Fruit fly (Drosophila melanogaster) whole organism, prepupa: ENCODE results near the gene bor.

ENCODE experiments used
- CG11902 ChIP-seq: fragments of 200-800 bp; sonication (Bioruptor generic); optimal IDR thresholded peaks from 3 replicates; lab custom pipeline; 2016; ENCODE audit warnings: missing biosample characterization, missing genetic modification characterization
- CG16779 ChIP-seq: fragments of 200-800 bp; sonication (Bioruptor generic); optimal IDR thresholded peaks from 3 replicates; lab custom pipeline; 2017; ENCODE audit warnings: missing biosample characterization, mild to moderate bottlenecking, missing genetic modification characterization
- CG31627 ChIP-seq: fragments of 200-800 bp; sonication (Bioruptor generic); optimal IDR thresholded peaks from 3 replicates; lab custom pipeline; 2016; ENCODE audit warnings: missing biosample characterization, missing genetic modification characterization
- CG34406 ChIP-seq: fragments of 200-800 bp; sonication (Bioruptor generic); optimal IDR thresholded peaks from 3 replicates; lab custom pipeline; 2016; ENCODE audit warnings: missing biosample characterization, missing genetic modification characterization
- CG4318 ChIP-seq: fragments of 200-800 bp; sonication (Bioruptor generic); optimal IDR thresholded peaks from 3 replicates; lab custom pipeline; 2017; ENCODE audit warnings: missing biosample characterization, mild to moderate bottlenecking, missing genetic modification characterization
- Ets21C ChIP-seq: fragments of 200-800 bp; sonication (Bioruptor generic); optimal IDR thresholded peaks from 3 replicates; lab custom pipeline; 2016; ENCODE audit warnings: missing biosample characterization, missing genetic modification characterization
- Ets96B ChIP-seq: fragments of 200-800 bp; optimal IDR thresholded peaks from 2 replicates; lab custom pipeline; 2019; ENCODE audit warnings: missing biosample characterization, mild to moderate bottlenecking, missing genetic modification characterization, moderate library complexity
- Hr39 ChIP-seq: fragments of 200-800 bp; sonication (Bioruptor generic); optimal IDR thresholded peaks from 2 replicates; lab custom pipeline; 2016; ENCODE audit warnings: missing biosample characterization, missing genetic modification characterization
- Sox102F ChIP-seq: fragments of 200-800 bp; sonication (Bioruptor generic); optimal IDR thresholded peaks from 2 replicates; lab custom pipeline; 2016; ENCODE audit warnings: missing biosample characterization, mild to moderate bottlenecking, missing genetic modification characterization
- achi ChIP-seq: fragments of 200-800 bp; sonication (Bioruptor generic); optimal IDR thresholded peaks from 3 replicates; lab custom pipeline; 2016; ENCODE audit warnings: missing biosample characterization, missing genetic modification characterization
- spab ChIP-seq: fragments of 200-800 bp; sonication (Bioruptor generic); optimal IDR thresholded peaks from 2 replicates; lab custom pipeline; 2017; ENCODE audit warnings: missing biosample characterization, mild to moderate bottlenecking, missing genetic modification characterization, missing genetic modification reagents
- vri ChIP-seq: fragments of 200-800 bp; sonication (Bioruptor generic); optimal IDR thresholded peaks from 3 replicates; lab custom pipeline; 2016; ENCODE audit warnings: missing biosample characterization, mild to moderate bottlenecking, missing genetic modification characterization

DNA sequence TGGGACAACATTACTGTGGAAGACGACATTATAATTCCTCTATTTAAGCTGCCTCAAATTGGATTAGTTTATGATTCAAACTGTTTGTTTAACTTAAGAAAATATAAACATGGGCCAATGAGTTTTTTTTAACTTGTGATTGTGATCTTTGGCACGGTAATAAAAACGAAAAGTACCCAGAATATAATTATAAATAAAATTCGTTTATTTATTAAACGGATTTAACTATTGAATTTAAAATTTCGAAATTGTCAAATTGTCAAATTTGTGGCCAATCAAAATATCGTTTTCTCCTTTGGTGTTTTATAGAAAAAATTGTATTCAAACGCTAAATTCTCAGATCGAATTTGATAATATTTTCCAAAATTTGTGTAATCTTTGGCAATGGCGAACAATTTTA, 2.8 kb upstream of the bor start, which contains the start of gene Mst89B:
- TF ChIP-seq achi (GFP tag; lab: Kevin White, UChicago) (no peak), Ets21C (GFP tag; lab: Kevin White, UChicago) (no peak), Sox102F (GFP tag; lab: Kevin White, UChicago) (no peak), CG34406 (GFP tag; lab: Kevin White, UChicago) (no peak), CG11902 (no peak), vri (GFP tag; lab: Kevin White, UChicago) (no peak), spab (GFP tag; lab: Kevin White, UChicago) (no peak), Hr39 (GFP tag; lab: Kevin White, UChicago) (no peak), CG4318 (no peak), CG16779 (tag; lab: Kevin White, UChicago) (no peak), Ets96B (tag; lab: Kevin White, UChicago) (no peak), CG31627 (GFP tag; lab: Kevin White, UChicago) (no peak)
